Comparison of ENCODE assay signal across 3 worm cellular contexts in genomic region chrV:6430526-6431371, ce11.
TF ChIP-seq lines count a peak whose summit lies in the region.

No protein-coding gene starts in this region.

TF ChIP-seq in whole organism, L1 larva, 84 proteins besides CTCF, POLR2A, EP300 and RAD21 (continued from another document):
- no peak for TF ChIP-seq efl-1 (optimal IDR thresholded peaks at IDR 0.05; lab: Kevin White, UChicago)
- TF ChIP-seq efl-1 (GFP tag; optimal IDR thresholded peaks at IDR 0.05 in 1 of 2; lab: Kevin White, UChicago) = peak in 1 of 2 experiments; percentile 16
- peak; percentile 15 for TF ChIP-seq rnt-1 (tag; optimal IDR thresholded peaks at IDR 0.05; lab: Kevin White, UChicago)
- TF ChIP-seq nhr-71 (tag; optimal IDR thresholded peaks at IDR 0.05; lab: Kevin White, UChicago) = peak; percentile 27
- TF ChIP-seq fkh-8 (tag; optimal IDR thresholded peaks at IDR 0.05; lab: Kevin White, UChicago) = no peak
- TF ChIP-seq sox-4 (tag; optimal IDR thresholded peaks at IDR 0.05; lab: Kevin White, UChicago) = no peak
- no peak for TF ChIP-seq nhr-19 (GFP tag; conservative IDR thresholded peaks at IDR 0.05; lab: Robert Waterston, UW)
- TF ChIP-seq elt-2 (tag; optimal IDR thresholded peaks at IDR 0.05; lab: Kevin White, UChicago) = no peak

TF ChIP-seq in whole organism, L2 larva, 48 proteins besides CTCF, POLR2A, EP300 and RAD21 (continued from another document):
- TF ChIP-seq zag-1 (tag; optimal IDR thresholded peaks at IDR 0.05; lab: Kevin White, UChicago) = no peak
- no peak for TF ChIP-seq R02D3.7 (tag; optimal IDR thresholded peaks at IDR 0.05; lab: Kevin White, UChicago)
- no peak for TF ChIP-seq ceh-16 (tag; optimal IDR thresholded peaks at IDR 0.05; lab: Kevin White, UChicago)
- TF ChIP-seq ceh-82 (tag; optimal IDR thresholded peaks at IDR 0.05; lab: Kevin White, UChicago) = no peak
- no peak for TF ChIP-seq unc-62 (GFP tag; optimal IDR thresholded peaks at IDR 0.05; lab: Kevin White, UChicago)
- no peak for TF ChIP-seq lin-13 (GFP tag; optimal IDR thresholded peaks at IDR 0.05; lab: Kevin White, UChicago)
- TF ChIP-seq sem-4 (tag; optimal IDR thresholded peaks at IDR 0.05; lab: Kevin White, UChicago) = no peak
- TF ChIP-seq lin-39 (tag; optimal IDR thresholded peaks at IDR 0.05; lab: Kevin White, UChicago) = no peak
- peak; percentile 26 for TF ChIP-seq sma-9 (GFP tag; optimal IDR thresholded peaks at IDR 0.05; lab: Kevin White, UChicago)
- TF ChIP-seq sma-9 (tag; optimal IDR thresholded peaks at IDR 0.05; lab: Kevin White, UChicago) = no peak
- TF ChIP-seq mbf-1 (tag; optimal IDR thresholded peaks at IDR 0.05; lab: Kevin White, UChicago) = no peak
- TF ChIP-seq ztf-4 (tag; optimal IDR thresholded peaks at IDR 0.05; lab: Kevin White, UChicago) = no peak
- no peak for TF ChIP-seq nhr-11 (tag; optimal IDR thresholded peaks at IDR 0.05; lab: Kevin White, UChicago)
- no peak for TF ChIP-seq ama-1 (optimal IDR thresholded peaks at IDR 0.05; lab: Kevin White, UChicago)
- no peak for TF ChIP-seq aly-2 (tag; optimal IDR thresholded peaks at IDR 0.05; lab: Kevin White, UChicago)
- no peak for TF ChIP-seq snpc-4 (tag; optimal IDR thresholded peaks at IDR 0.05; lab: Kevin White, UChicago)
- TF ChIP-seq ZK546.5 (tag; optimal IDR thresholded peaks at IDR 0.05; lab: Kevin White, UChicago) = no peak
- peak; percentile 18 for TF ChIP-seq nhr-129 (tag; optimal IDR thresholded peaks at IDR 0.05; lab: Kevin White, UChicago)
- TF ChIP-seq peb-1 (tag; optimal IDR thresholded peaks at IDR 0.05; lab: Kevin White, UChicago) = no peak
- no peak for TF ChIP-seq elt-1 (tag; optimal IDR thresholded peaks at IDR 0.05; lab: Kevin White, UChicago)
- TF ChIP-seq Y55F3AM.14 (GFP tag; optimal IDR thresholded peaks at IDR 0.05; lab: Kevin White, UChicago) = no peak
- no peak for TF ChIP-seq nhr-21 (tag; optimal IDR thresholded peaks at IDR 0.05; lab: Kevin White, UChicago)
- no peak for TF ChIP-seq nhr-10 (tag; optimal IDR thresholded peaks at IDR 0.05; lab: Kevin White, UChicago)
- TF ChIP-seq sma-3 (GFP tag; optimal IDR thresholded peaks at IDR 0.05; lab: Kevin White, UChicago) = peak; percentile 49
- no peak for TF ChIP-seq dmd-4 (tag; optimal IDR thresholded peaks at IDR 0.05; lab: Kevin White, UChicago)

TF ChIP-seq in whole organism, L4 larva, 104 proteins besides CTCF, POLR2A, EP300 and RAD21 (continued from another document):
- TF ChIP-seq rbr-2 (tag; optimal IDR thresholded peaks at IDR 0.05; lab: Kevin White, UChicago) (no peak), ctbp-1 (GFP tag; IDR thresholded peaks at IDR 0.05; lab: Robert Waterston, UW) (no peak), ceh-82 (tag; optimal IDR thresholded peaks at IDR 0.05; lab: Kevin White, UChicago) (no peak), zfp-2 (tag; optimal IDR thresholded peaks at IDR 0.05; lab: Kevin White, UChicago) (no peak), unc-62 (GFP tag; optimal IDR thresholded peaks at IDR 0.05 in 1 of 2; lab: Kevin White, UChicago) (peak in 1 of 2 experiments; percentile 83), unc-62 (tag; optimal IDR thresholded peaks at IDR 0.05; lab: Kevin White, UChicago) (no peak), nhr-28 (tag; optimal IDR thresholded peaks at IDR 0.05; lab: Kevin White, UChicago) (peak; percentile 89), dve-1 (tag; optimal IDR thresholded peaks at IDR 0.05; lab: Kevin White, UChicago; ENCODE audit: insufficient read depth) (peak; percentile 53), pqm-1 (tag; optimal IDR thresholded peaks at IDR 0.05; lab: Kevin White, UChicago) (peak; percentile 65), mep-1 (tag; optimal IDR thresholded peaks at IDR 0.05; lab: Kevin White, UChicago) (peak; percentile 32), mdl-1 (tag; optimal IDR thresholded peaks at IDR 0.05; lab: Kevin White, UChicago) (peak in 1 of 2 experiments; percentile 7), daf-8 (GFP tag; IDR thresholded peaks at IDR 0.05; lab: Robert Waterston, UW) (no peak), mxl-3 (GFP tag; optimal IDR thresholded peaks at IDR 0.05; lab: Kevin White, UChicago) (no peak)
